Worm (Caenorhabditis elegans): ENCODE results near the gene F13E9.15.

F13E9.15 gene

DNA sequence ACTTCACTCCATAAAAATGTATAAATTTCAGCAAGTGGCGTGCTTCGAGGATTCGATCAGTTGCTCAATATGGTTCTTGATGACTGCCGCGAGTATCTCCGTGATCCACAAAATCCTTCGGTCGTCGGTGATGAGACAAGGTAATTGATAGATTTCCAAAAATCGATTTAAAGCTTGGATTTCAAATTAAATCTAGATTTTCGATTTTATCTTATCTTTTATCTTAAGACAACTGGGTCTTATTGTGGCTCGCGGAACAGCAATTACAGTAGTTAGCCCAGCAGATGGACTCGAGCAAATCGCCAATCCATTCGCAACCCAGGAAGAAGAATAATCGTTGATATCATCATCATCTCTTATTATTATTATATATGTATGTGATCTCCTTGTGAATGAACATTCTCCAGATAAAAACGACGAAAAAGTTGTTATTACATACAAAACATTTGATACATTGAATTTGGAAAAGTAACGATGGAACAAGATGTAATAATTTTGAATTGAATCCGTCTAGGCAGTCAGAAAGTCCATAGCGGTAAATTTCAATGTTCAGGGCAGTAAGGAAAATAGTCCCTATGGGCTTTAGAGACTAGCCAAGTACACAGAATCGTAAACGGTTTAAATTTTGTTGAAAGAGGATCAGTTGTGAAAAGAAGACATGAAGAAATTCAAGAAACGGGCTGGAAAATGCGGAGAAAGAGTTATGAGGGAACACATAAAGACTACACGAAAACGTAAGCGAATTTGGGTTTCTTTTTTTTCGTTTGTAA is 44.3 kb upstream of the F13E9.15 start (continued):
- TF ChIP-seq Y67H2A.10 (GFP tag; conservative IDR thresholded peaks at IDR 0.05) (0 out of 2 replicates have a peak, but pooled peaks have one; percentile 27), chd-7 (tag; optimal IDR thresholded peaks at IDR 0.05) (peak; percentile 83), mcd-1 (GFP tag; IDR thresholded peaks at IDR 0.05) (peak; percentile 67), nhr-120 (GFP tag; IDR thresholded peaks at IDR 0.05) (no peak), B0261.1 (tag; optimal IDR thresholded peaks at IDR 0.05) (peak; percentile 3), lin-40 (tag; optimal IDR thresholded peaks at IDR 0.05) (peak; percentile 6), F57C9.4 (tag; optimal IDR thresholded peaks at IDR 0.05) (peak; percentile 5), lin-35 (GFP tag; optimal IDR thresholded peaks at IDR 0.05) (peak in 1 of 3 experiments; percentile 39), Y53F4B.3 (GFP tag; IDR thresholded peaks at IDR 0.05) (no peak), F10E7.11 (tag; optimal IDR thresholded peaks at IDR 0.05) (peak; percentile 32), nfya-2 (GFP tag; IDR thresholded peaks at IDR 0.05) (no peak), K11D2.4 (GFP tag; IDR thresholded peaks at IDR 0.05) (peak; percentile 63; the same call in 1 of the 2 replicates), F39B2.1 (GFP tag; IDR thresholded peaks at IDR 0.05) (no peak), fkh-3 (tag; optimal IDR thresholded peaks at IDR 0.05) (peak; percentile 35), C17E4.6 (GFP tag; IDR thresholded peaks at IDR 0.05) (0 out of 2 replicates have a peak, but pooled peaks have one; percentile 17), nfyb-1 (GFP tag; IDR thresholded peaks at IDR 0.05) (peak; percentile 81), hrde-1 (tag; optimal IDR thresholded peaks at IDR 0.05; ENCODE audit: borderline replicate concordance) (peak; percentile 49), pha-4 (tag; optimal IDR thresholded peaks at IDR 0.05) (no peak), zfh-2 (GFP tag; conservative IDR thresholded peaks at IDR 0.05) (no peak), attf-5 (GFP tag; optimal IDR thresholded peaks at IDR 0.05) (peak; percentile 32), ama-1 (optimal IDR thresholded peaks at IDR 0.05) (peak; percentile 59), ama-1 (GFP tag; optimal IDR thresholded peaks at IDR 0.05) (peak; percentile 18 to 75), snpc-1.3 (tag; optimal IDR thresholded peaks at IDR 0.05; ENCODE audit: insufficient read depth) (no peak), K12H6.12 (tag; optimal IDR thresholded peaks at IDR 0.05) (peak; percentile 61), tlf-1 (GFP tag; optimal IDR thresholded peaks at IDR 0.05) (peak; percentile 83), B0336.3 (GFP tag; IDR thresholded peaks at IDR 0.05) (peak; percentile 84), repo-1 (tag; optimal IDR thresholded peaks at IDR 0.05) (peak; percentile 94), ztf-26 (tag; optimal IDR thresholded peaks at IDR 0.05) (no peak), dox-1 (GFP tag; IDR thresholded peaks at IDR 0.05) (peak; percentile 21; the same call in 1 of the 2 replicates), cebp-1 (GFP tag; IDR thresholded peaks at IDR 0.05) (0 out of 2 replicates have a peak, but pooled peaks have one; percentile 7), cebp-1 (tag; optimal IDR thresholded peaks at IDR 0.05) (peak; percentile 82), madf-3 (GFP tag; IDR thresholded peaks at IDR 0.05) (no peak), atf-7 (tag; optimal IDR thresholded peaks at IDR 0.05) (peak; percentile 70), rcor-1 (GFP tag; IDR thresholded peaks at IDR 0.05) (0 out of 2 replicates have a peak, but pooled peaks have one; percentile 25)

DNA sequence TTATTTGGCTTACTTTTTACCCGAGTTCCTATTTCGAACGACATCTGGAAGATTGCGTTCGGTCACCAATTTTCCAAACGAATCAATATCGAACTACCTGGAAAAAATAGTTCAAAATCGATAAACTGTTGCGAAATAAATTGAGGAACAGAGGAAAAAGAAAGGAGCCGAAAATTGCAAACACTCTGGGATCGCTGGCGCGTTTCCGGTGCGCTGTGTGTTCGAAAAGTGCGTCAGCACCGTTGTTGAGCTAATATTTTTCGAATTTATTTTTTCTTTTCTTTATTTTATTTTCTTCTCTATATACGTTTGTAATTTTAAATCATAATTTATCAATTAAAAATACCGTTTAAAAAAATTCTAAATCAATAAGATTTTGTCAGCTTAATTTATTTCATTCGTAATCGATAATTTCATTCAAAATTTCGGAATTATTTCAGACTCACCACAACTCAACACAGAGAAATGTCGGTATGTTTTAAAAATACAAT is 43.4 kb upstream of the F13E9.15 start, which contains the start of the genes dnc-1 and lsm-7:
dnc-1 (minus strand) TSS at position 142 of the 491 bp plus-strand sequence.
lsm-7 (plus strand) TSS at position 441 of the 491 bp plus-strand sequence.
- TF ChIP-seq tbp1 (GFP tag; optimal IDR thresholded peaks at IDR 0.05): peak; percentile 51
- no peak for TF ChIP-seq let-526 (GFP tag; IDR thresholded peaks at IDR 0.05)
- TF ChIP-seq Y53F4B.3 (GFP tag; IDR thresholded peaks at IDR 0.05): no peak
- no peak for TF ChIP-seq him-1 (tag; optimal IDR thresholded peaks at IDR 0.05)
- TF ChIP-seq die-1 (tag; optimal IDR thresholded peaks at IDR 0.05): no peak
- no peak for TF ChIP-seq ama-1 (optimal IDR thresholded peaks at IDR 0.05)
- TF ChIP-seq ama-1 (GFP tag; optimal IDR thresholded peaks at IDR 0.05): peak in 1 of 2 experiments; percentile 22
- peak; percentile 24; the same call in 1 of the 2 replicates for TF ChIP-seq C06A6.2 (GFP tag; conservative IDR thresholded peaks at IDR 0.05)
- peak; percentile 52 for TF ChIP-seq somi-1 (GFP tag; optimal IDR thresholded peaks at IDR 0.05)
- peak; percentile 64; the same call in 1 of the 2 replicates for TF ChIP-seq madf-6 (GFP tag; IDR thresholded peaks at IDR 0.05)
- no peak for TF ChIP-seq nhr-179 (tag; optimal IDR thresholded peaks at IDR 0.05)
- TF ChIP-seq B0261.1 (tag; optimal IDR thresholded peaks at IDR 0.05): no peak
- TF ChIP-seq zfh-2 (GFP tag; conservative IDR thresholded peaks at IDR 0.05): peak; percentile 58; the same call in 1 of the 2 replicates
- 0 out of 2 replicates have a peak, but pooled peaks have one; percentile 13 for TF ChIP-seq ekl-4 (GFP tag; IDR thresholded peaks at IDR 0.05)
- peak; percentile 56 for TF ChIP-seq dpl-1 (GFP tag; optimal IDR thresholded peaks at IDR 0.05)
- no peak for TF ChIP-seq snpc-4 (GFP tag; optimal IDR thresholded peaks at IDR 0.05)
- TF ChIP-seq snpc-4 (tag; optimal IDR thresholded peaks at IDR 0.05): peak; percentile 1 to 54 (median 45)
- TF ChIP-seq Y53G8AR.9 (GFP tag; conservative IDR thresholded peaks at IDR 0.05): peak; percentile 67
- TF ChIP-seq ztf-26 (tag; optimal IDR thresholded peaks at IDR 0.05): peak; percentile 57
- TF ChIP-seq repo-1 (tag; optimal IDR thresholded peaks at IDR 0.05): no peak
